Fruit fly (Drosophila melanogaster) whole organism, embryonic: Measurements from ENCODE around the gene Tomosyn.

Experiments used
- Antp ChIP-seq: fragments of 200-800 bp; sonication (Bioruptor generic); optimal IDR thresholded peaks from 3 replicates; lab custom pipeline; 2016; ENCODE audit warnings: missing biosample characterization, missing genetic modification characterization
- Blimp-1 ChIP-seq: fragments of 200-800 bp; sonication (Bioruptor generic); optimal IDR thresholded peaks from 3 replicates; lab custom pipeline; 2018; ENCODE audit warnings: missing biosample characterization, missing genetic modification characterization, mild to moderate bottlenecking, moderate library complexity, missing genetic modification reagents
- BtbVII ChIP-seq: fragments of 200-800 bp; sonication (Bioruptor generic); optimal IDR thresholded peaks from 3 replicates; lab custom pipeline; 2017; ENCODE audit warnings: missing biosample characterization, mild to moderate bottlenecking, missing genetic modification characterization
- CG10147 ChIP-seq: fragments of 200-800 bp; sonication (Bioruptor generic); optimal IDR thresholded peaks from 2 replicates; lab custom pipeline; 2019; ENCODE audit warnings: missing biosample characterization, mild to moderate bottlenecking, missing genetic modification characterization, moderate library complexity
- CG10274 ChIP-seq: fragments of 200-800 bp; sonication (Bioruptor generic); optimal IDR thresholded peaks from 3 replicates; lab custom pipeline; 2017; ENCODE audit warnings: missing biosample characterization, mild to moderate bottlenecking, missing genetic modification characterization
- CG12942 ChIP-seq: fragments of 200-800 bp; sonication (Bioruptor generic); optimal IDR thresholded peaks from 3 replicates; lab custom pipeline; 2016; ENCODE audit warnings: missing biosample characterization, missing genetic modification characterization
- CG2199 ChIP-seq: fragments of 200-800 bp; sonication (Bioruptor generic); IDR thresholded peaks from 3 replicates; pipeline ENCODE4 v1.3.6; 2022; ENCODE audit warnings: missing biosample characterization, missing genetic modification characterization
- CG2875 ChIP-seq: fragments of 200-800 bp; sonication (Bioruptor generic); optimal IDR thresholded peaks from 2 replicates; lab custom pipeline; 2017; ENCODE audit warnings: missing biosample characterization, mild to moderate bottlenecking, missing genetic modification characterization, missing genetic modification reagents
- CG30020 ChIP-seq: fragments of 200-800 bp; optimal IDR thresholded peaks from 2 replicates; lab custom pipeline; 2019; ENCODE audit warnings: missing biosample characterization, mild to moderate bottlenecking, missing genetic modification characterization, moderate library complexity
- CG30403 ChIP-seq: fragments of 200-800 bp; sonication (Bioruptor generic); optimal IDR thresholded peaks from 3 replicates; lab custom pipeline; 2016; ENCODE audit warnings: missing biosample characterization, missing genetic modification characterization
- CG3838 ChIP-seq: fragments of 200-800 bp; sonication (Bioruptor generic); optimal IDR thresholded peaks from 3 replicates; lab custom pipeline; 2016; ENCODE audit warnings: missing biosample characterization, missing genetic modification characterization
- CG3995 ChIP-seq: fragments of 200-800 bp; sonication (Bioruptor generic); optimal IDR thresholded peaks from 3 replicates; lab custom pipeline; 2016; ENCODE audit warnings: missing biosample characterization, missing genetic modification characterization
- CG4707 ChIP-seq: fragments of 200-800 bp; sonication (Bioruptor generic); optimal IDR thresholded peaks from 2 replicates; lab custom pipeline; 2018; ENCODE audit warnings: missing biosample characterization, mild to moderate bottlenecking, missing genetic modification characterization, moderate library complexity
- CG5180 ChIP-seq: fragments of 200-800 bp; sonication (Bioruptor generic); optimal IDR thresholded peaks from 3 replicates; lab custom pipeline; 2017; ENCODE audit warnings: missing biosample characterization, missing genetic modification characterization, mild to moderate bottlenecking, moderate library complexity, missing genetic modification reagents
- CG6813 ChIP-seq: fragments of 200-800 bp; sonication (Bioruptor generic); optimal IDR thresholded peaks from 2 replicates; lab custom pipeline; 2017; ENCODE audit warnings: missing biosample characterization, missing genetic modification characterization, mild to moderate bottlenecking, moderate library complexity, missing genetic modification reagents
- CG6854 ChIP-seq: fragments of 200-800 bp; sonication (Bioruptor generic); optimal IDR thresholded peaks from 3 replicates; lab custom pipeline; 2017; ENCODE audit warnings: missing biosample characterization, mild to moderate bottlenecking, missing genetic modification characterization
- CG7271 ChIP-seq: fragments of 200-800 bp; sonication (Bioruptor generic); optimal IDR thresholded peaks from 2 replicates; lab custom pipeline; 2018; ENCODE audit warnings: missing biosample characterization, mild to moderate bottlenecking, missing genetic modification characterization, moderate library complexity
- CG7357 ChIP-seq: fragments of 200-800 bp; sonication (Bioruptor generic); IDR thresholded peaks from 3 replicates; pipeline ENCODE4 v1.3.6; 2022; ENCODE audit warnings: missing biosample characterization, missing genetic modification characterization
- CG8478 ChIP-seq: fragments of >200 bp; optimal IDR thresholded peaks from 2 replicates; lab custom pipeline; 2018
- Drgx ChIP-seq: fragments of 200-800 bp; sonication (Bioruptor generic); IDR thresholded peaks from 2 replicates; pipeline ENCODE4 v1.3.6; 2022; ENCODE audit warnings: missing biosample characterization, missing genetic modification characterization
- E2f1 ChIP-seq: fragments of 200-800 bp; sonication (Bioruptor generic); IDR thresholded peaks from 2 replicates; pipeline ENCODE4 v1.3.6; 2022; ENCODE audit warnings: missing biosample characterization, missing genetic modification characterization
- Kr ChIP-seq: fragments of 200-800 bp; sonication (Bioruptor generic); optimal IDR thresholded peaks from 2 replicates; lab custom pipeline; 2017; ENCODE audit warnings: missing biosample characterization, mild to moderate bottlenecking, missing genetic modification characterization
- Myb ChIP-seq: fragments of 200-800 bp; sonication (Bioruptor generic); optimal IDR thresholded peaks from 2 replicates; lab custom pipeline; 2016; ENCODE audit warnings: missing biosample characterization, missing genetic modification characterization
- NK7.1 ChIP-seq: fragments of 200-800 bp; sonication (Bioruptor generic); optimal IDR thresholded peaks from 3 replicates; lab custom pipeline; 2016; ENCODE audit warnings: missing biosample characterization, missing genetic modification characterization
- Scr ChIP-seq: fragments of 200-800 bp; sonication (Bioruptor generic); IDR thresholded peaks from 2 replicates; pipeline ENCODE4 v1.3.6; 2022; ENCODE audit warnings: missing biosample characterization, missing genetic modification characterization; ENCODE audit not compliant: partially characterized antibody
- TFAM ChIP-seq: fragments of 200-800 bp; sonication (Bioruptor generic); optimal IDR thresholded peaks from 2 replicates; lab custom pipeline; 2017; ENCODE audit warnings: missing biosample characterization, missing genetic modification characterization, inconsistent platforms
- amos ChIP-seq: fragments of 200-800 bp; sonication (Bioruptor generic); IDR thresholded peaks from 2 replicates; pipeline ENCODE4 v1.3.6; 2022; ENCODE audit warnings: missing biosample characterization, missing genetic modification characterization; ENCODE audit not compliant: partially characterized antibody
- ara ChIP-seq: fragments of 200-800 bp; sonication (Bioruptor generic); IDR thresholded peaks from 2 replicates; pipeline ENCODE4 v1.3.6; 2022; ENCODE audit warnings: missing biosample characterization, missing genetic modification characterization
- bsh ChIP-seq, 2 experiments: fragments of 200-800 bp; sonication (Bioruptor generic); optimal IDR thresholded peaks; 2 replicates each; lab custom pipeline; 2017 to 2018; ENCODE audit warnings: mild to moderate bottlenecking in 2 of 2, missing biosample characterization in 2 of 2, missing genetic modification characterization in 2 of 2, moderate library complexity in 1 of 2
- chif ChIP-seq, 2 experiments: fragments of 200-800 bp; sonication (Bioruptor generic); optimal IDR thresholded peaks; 3 replicates each; lab custom pipeline; 2016; ENCODE audit warnings: missing biosample characterization in 2 of 2, missing genetic modification characterization in 2 of 2
- crol ChIP-seq: fragments of 200-800 bp; sonication (Bioruptor generic); IDR thresholded peaks from 2 replicates; pipeline ENCODE4 v1.3.6; 2022; ENCODE audit warnings: missing biosample characterization, missing genetic modification characterization
- dpn ChIP-seq, 2 experiments: fragments of 200-800 bp; sonication (Bioruptor generic); optimal IDR thresholded peaks; 3 replicates each; lab custom pipeline; 2016; ENCODE audit warnings: missing biosample characterization in 2 of 2, missing genetic modification characterization in 2 of 2
- gce ChIP-seq: fragments of 200-800 bp; sonication (Bioruptor generic); IDR thresholded peaks from 3 replicates; pipeline ENCODE4 v1.3.6; 2022; ENCODE audit warnings: missing biosample characterization, missing genetic modification characterization
- gfzf ChIP-seq: fragments of 200-800 bp; sonication (Bioruptor generic); optimal IDR thresholded peaks from 2 replicates; lab custom pipeline; 2016; ENCODE audit warnings: missing biosample characterization, mild to moderate bottlenecking, missing genetic modification characterization, moderate library complexity
- hb ChIP-seq: fragments of 200-800 bp; sonication (Bioruptor generic); IDR thresholded peaks from 3 replicates; pipeline ENCODE4 v1.3.6; 2022; ENCODE audit warnings: missing biosample characterization, missing genetic modification characterization; ENCODE audit not compliant: partially characterized antibody
- jing ChIP-seq: fragments of 200-800 bp; sonication (Bioruptor generic); optimal IDR thresholded peaks from 2 replicates; lab custom pipeline; 2018; ENCODE audit warnings: missing biosample characterization, mild to moderate bottlenecking, missing genetic modification characterization
- klu ChIP-seq: fragments of 200-800 bp; sonication (Bioruptor generic); IDR thresholded peaks from 2 replicates; pipeline ENCODE4 v1.3.6; 2022; ENCODE audit warnings: missing biosample characterization, missing genetic modification characterization
- kni ChIP-seq: fragments of 200-800 bp; sonication (Bioruptor generic); optimal IDR thresholded peaks from 3 replicates; lab custom pipeline; 2017; ENCODE audit warnings: mild to moderate bottlenecking, missing biosample characterization, missing genetic modification reagents, missing genetic modification characterization
- luna ChIP-seq: fragments of 200-800 bp; sonication (Bioruptor generic); optimal IDR thresholded peaks from 2 replicates; lab custom pipeline; 2016; ENCODE audit warnings: missing biosample characterization, missing genetic modification characterization
- maf-S ChIP-seq: fragments of 200-800 bp; sonication (Bioruptor generic); optimal IDR thresholded peaks from 2 replicates; lab custom pipeline; 2016; ENCODE audit warnings: missing biosample characterization, missing genetic modification characterization
- pan ChIP-seq, 4 experiments: fragments of >200 bp in 3 of 4; fragments of 200-800 bp in 1 of 4; sonication (Bioruptor generic) in 1 of 4; optimal IDR thresholded peaks in 3 of 4; IDR thresholded peaks in 1 of 4; 2 replicates each; pipeline versions ENCODE4 v1.3.6 to Lab custom; 2017 to 2022; ENCODE audit warnings: missing biosample characterization in 2 of 4, missing genetic modification characterization in 2 of 4, mixed read lengths in 1 of 4
- pzg ChIP-seq: fragments of 200-800 bp; sonication (Bioruptor generic); optimal IDR thresholded peaks from 3 replicates; lab custom pipeline; 2018; ENCODE audit warnings: missing biosample characterization, mild to moderate bottlenecking, missing genetic modification characterization, moderate library complexity
- row ChIP-seq: fragments of 200-800 bp; sonication (Bioruptor generic); IDR thresholded peaks from 3 replicates; pipeline ENCODE4 v1.3.6; 2022; ENCODE audit warnings: missing biosample characterization, missing genetic modification characterization
- sens-2 ChIP-seq: fragments of 200-800 bp; sonication (Bioruptor generic); IDR thresholded peaks from 2 replicates; pipeline ENCODE4 v1.3.6; 2022; ENCODE audit warnings: missing biosample characterization, missing genetic modification characterization
- slp2 ChIP-seq: fragments of 200-800 bp; sonication (Bioruptor generic); optimal IDR thresholded peaks from 2 replicates; lab custom pipeline; 2016; ENCODE audit warnings: missing biosample characterization, missing genetic modification characterization
- sr ChIP-seq: fragments of 200-800 bp; sonication (Bioruptor generic); IDR thresholded peaks from 3 replicates; pipeline ENCODE4 v1.3.6; 2022; ENCODE audit warnings: missing biosample characterization, missing genetic modification characterization
- toy ChIP-seq: fragments of 200-800 bp; sonication (Bioruptor generic); IDR thresholded peaks from 2 replicates; pipeline ENCODE4 v1.3.6; 2022; ENCODE audit warnings: missing biosample characterization, missing genetic modification characterization
- vnd ChIP-seq: fragments of 200-800 bp; sonication (Bioruptor generic); IDR thresholded peaks from 3 replicates; pipeline ENCODE4 v1.3.6; 2022; ENCODE audit warnings: missing biosample characterization, missing genetic modification characterization; ENCODE audit not compliant: partially characterized antibody
- wek ChIP-seq: fragments of 200-800 bp; sonication (Bioruptor generic); optimal IDR thresholded peaks from 3 replicates; lab custom pipeline; 2018; ENCODE audit warnings: missing biosample characterization, mild to moderate bottlenecking, missing genetic modification characterization, moderate library complexity
- yki ChIP-seq: fragments of >200 bp; optimal IDR thresholded peaks from 3 replicates; lab custom pipeline; 2018

Tomosyn gene

dm6 chrX:12666471-12666884, 35.1 kb downstream of the Tomosyn start (continued):
- TF ChIP-seq kni (GFP tag; lab: Kevin White, UChicago) = peak; percentile 79
- TF ChIP-seq wek (GFP tag; lab: Kevin White, UChicago) = peak; percentile 60
- peak; percentile 97 for TF ChIP-seq E2f1 (GFP tag; lab: Robert Waterston, UW)
- peak; percentile 97 for TF ChIP-seq Blimp-1
- TF ChIP-seq CG3995 (GFP tag; lab: Kevin White, UChicago) = peak; percentile 56
- TF ChIP-seq toy = peak; percentile 92
- peak; percentile 34 for TF ChIP-seq Kr
- peak; percentile 91 for TF ChIP-seq CG2875 (GFP tag; lab: Kevin White, UChicago)
- TF ChIP-seq klu (GFP tag; lab: Robert Waterston, UW) = peak; percentile 90
- no peak for TF ChIP-seq hb
- peak; percentile 88 for TF ChIP-seq sens-2 (GFP tag; lab: Robert Waterston, UW)
- peak; percentile 93 for TF ChIP-seq CG10147 (GFP tag; lab: Kevin White, UChicago)
- peak; percentile 97 for TF ChIP-seq ara
- peak; percentile 75 for TF ChIP-seq CG10274 (GFP tag; lab: Kevin White, UChicago)
- peak; percentile 96 for TF ChIP-seq gce (GFP tag; lab: Robert Waterston, UW)
- no peak for TF ChIP-seq sr (GFP tag; lab: Robert Waterston, UW)
- TF ChIP-seq Myb (GFP tag; lab: Kevin White, UChicago) = peak; percentile 60
- peak; percentile 88 for TF ChIP-seq CG4707 (GFP tag; lab: Kevin White, UChicago)
- no peak for TF ChIP-seq Scr (GFP tag; lab: Robert Waterston, UW)
- TF ChIP-seq jing = peak; percentile 63
- peak; percentile 85 for TF ChIP-seq crol (GFP tag; lab: Robert Waterston, UW)
- TF ChIP-seq row (GFP tag; lab: Robert Waterston, UW) = peak; percentile 98
- peak; percentile 88 for TF ChIP-seq CG7357 (GFP tag; lab: Robert Waterston, UW)
- peak; percentile 92 for TF ChIP-seq CG12942 (GFP tag; lab: Kevin White, UChicago)
- peak; percentile 91 for TF ChIP-seq CG7271
- peak; percentile 70 for TF ChIP-seq maf-S (GFP tag; lab: Kevin White, UChicago)
- no peak for TF ChIP-seq amos (GFP tag; lab: Robert Waterston, UW)
- TF ChIP-seq CG5180 = peak; percentile 83
- TF ChIP-seq gfzf (GFP tag; lab: Kevin White, UChicago) = no peak
- peak; percentile 74 for TF ChIP-seq NK7.1 (GFP tag; lab: Kevin White, UChicago)
- peak; percentile 90 for TF ChIP-seq CG6854 (GFP tag; lab: Kevin White, UChicago)
- TF ChIP-seq pzg (GFP tag; lab: Kevin White, UChicago) = no peak
- peak; percentile 71 for TF ChIP-seq TFAM
- peak; percentile 45 to 99 for TF ChIP-seq bsh (GFP tag; optimal IDR thresholded peaks at IDR 0.05; lab: Kevin White, UChicago)
- peak; percentile 41 for TF ChIP-seq luna (GFP tag; lab: Kevin White, UChicago)
- peak; percentile 95 for TF ChIP-seq CG6813 (GFP tag; lab: Kevin White, UChicago)
- peak; percentile 93 for TF ChIP-seq BtbVII
- TF ChIP-seq vnd (GFP tag; lab: Robert Waterston, UW) = no peak
- peak; percentile 67 for TF ChIP-seq Antp (GFP tag; lab: Kevin White, UChicago)
- no peak for TF ChIP-seq yki (lab: Kevin White, UChicago)
- TF ChIP-seq CG8478 (lab: Kevin White, UChicago) = no peak
- TF ChIP-seq chif (GFP tag; optimal IDR thresholded peaks at IDR 0.05; lab: Kevin White, UChicago) = peak; percentile 80 to 90
- TF ChIP-seq CG30020 (tag; lab: Kevin White, UChicago) = peak; percentile 84
- peak; percentile 90 for TF ChIP-seq CG3838 (GFP tag; lab: Kevin White, UChicago)
- peak; percentile 77 for TF ChIP-seq slp2 (GFP tag; lab: Kevin White, UChicago)
- TF ChIP-seq pan (optimal IDR thresholded peaks at IDR 0.05; lab: Kevin White, UChicago) = no peak
- TF ChIP-seq pan (GFP tag; optimal IDR thresholded peaks at IDR 0.05 in 1 of 2, IDR thresholded peaks at IDR 0.05 in 1 of 2) = peak in 1 of 2 experiments; percentile 97
- TF ChIP-seq CG2199 (GFP tag; lab: Robert Waterston, UW) = peak; percentile 87; the same call in 2 of the 3 replicates
- TF ChIP-seq CG30403 = peak; percentile 94
- TF ChIP-seq Drgx = peak; percentile 76
- peak; percentile 85 to 95 for TF ChIP-seq dpn (GFP tag; optimal IDR thresholded peaks at IDR 0.05; lab: Kevin White, UChicago)
